Fruit fly (Drosophila melanogaster): ENCODE results near the gene lush.

DNA sequence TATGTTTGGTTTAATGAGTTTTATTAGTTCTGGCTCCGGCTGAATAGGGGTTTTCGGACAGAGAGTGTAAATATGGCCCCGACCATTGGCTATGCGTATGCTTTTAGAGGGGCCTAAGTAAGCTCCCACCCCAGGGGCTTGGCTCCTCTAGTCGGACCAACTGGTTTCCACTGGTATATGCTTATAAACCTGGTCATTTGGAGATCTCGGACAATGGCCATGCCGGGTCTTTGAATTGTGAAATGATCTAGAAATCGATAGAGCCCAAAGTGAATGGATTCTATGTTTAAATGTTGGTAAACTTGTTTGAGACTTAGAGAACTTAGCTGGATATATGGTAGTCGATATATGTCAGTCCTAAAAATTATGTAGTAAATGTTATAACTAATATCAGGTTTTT, 47.2 kb downstream of the lush start:
- TF ChIP-seq gt (GFP tag; IDR thresholded peaks at IDR 0.05) (no peak), Ssrp (tag; optimal IDR thresholded peaks at IDR 0.05) (no peak), klu (GFP tag; IDR thresholded peaks at IDR 0.05) (no peak), tgo (GFP tag; IDR thresholded peaks at IDR 0.05) (no peak)
